Fruit fly (Drosophila melanogaster): ENCODE measurements around the gene CG5676.

CG5676 gene

dm6 chr2L:10299077-10299809, 43.6 kb upstream of the CG5676 start (continued):
- TF ChIP-seq ash1 (GFP tag; optimal IDR thresholded peaks at IDR 0.05) (no peak), CG12942 (GFP tag; optimal IDR thresholded peaks at IDR 0.05) (no peak), Jarid2 (GFP tag; optimal IDR thresholded peaks at IDR 0.05) (no peak), Med (GFP tag) (peak; percentile 39), CG9876 (GFP tag; optimal IDR thresholded peaks at IDR 0.05) (no peak), hth (optimal IDR thresholded peaks at IDR 0.05) (no peak), sob (GFP tag; IDR thresholded peaks at IDR 0.05) (0 out of 2 replicates have a peak, but pooled peaks have one; percentile 32), CG15011 (GFP tag; optimal IDR thresholded peaks at IDR 0.05) (no peak), knrl (GFP tag; IDR thresholded peaks at IDR 0.05; ENCODE audit: partially characterized antibody) (no peak), row (GFP tag; IDR thresholded peaks at IDR 0.05) (peak; percentile 47; the same call in 2 of the 3 replicates), vfl (GFP tag; optimal IDR thresholded peaks at IDR 0.05) (no peak), HLH4C (GFP tag; IDR thresholded peaks at IDR 0.05; ENCODE audit: partially characterized antibody) (0 out of 3 replicates have a peak, but pooled peaks have one; percentile 47), CTCF (GFP tag; optimal IDR thresholded peaks at IDR 0.05) (no peak), Sry-β (GFP tag; optimal IDR thresholded peaks at IDR 0.05) (no peak), insv (GFP tag; optimal IDR thresholded peaks at IDR 0.05) (no peak), CG3281 (GFP tag; optimal IDR thresholded peaks at IDR 0.05) (no peak), CG12769 (tag; optimal IDR thresholded peaks at IDR 0.05) (no peak), CG17385 (GFP tag; optimal IDR thresholded peaks at IDR 0.05) (no peak), Hmr (GFP tag; optimal IDR thresholded peaks at IDR 0.05) (no peak), CG2889 (GFP tag; IDR thresholded peaks at IDR 0.05) (no peak), CG5180 (GFP tag; optimal IDR thresholded peaks at IDR 0.05) (no peak), kay (GFP tag; optimal IDR thresholded peaks at IDR 0.05) (no peak), TFAM (GFP tag; optimal IDR thresholded peaks at IDR 0.05) (no peak), Deaf1 (tag; optimal IDR thresholded peaks at IDR 0.05) (no peak), pan (optimal IDR thresholded peaks at IDR 0.05) (no peak), pan (GFP tag; optimal IDR thresholded peaks at IDR 0.05 in 1 of 2, IDR thresholded peaks at IDR 0.05 in 1 of 2) (no peak), CG17328 (GFP tag; IDR thresholded peaks at IDR 0.05) (no peak), CG8359 (GFP tag; optimal IDR thresholded peaks at IDR 0.05; ENCODE audit: borderline replicate concordance) (no peak), ttk (GFP tag; IDR thresholded peaks at IDR 0.05) (no peak), E2f1 (GFP tag; IDR thresholded peaks at IDR 0.05) (no peak), dysf (GFP tag; IDR thresholded peaks at IDR 0.05) (peak; percentile 49; the same call in 1 of the 3 replicates), az2 (GFP tag; optimal IDR thresholded peaks at IDR 0.05) (no peak), CG18764 (GFP tag; optimal IDR thresholded peaks at IDR 0.05) (no peak), en (GFP tag; optimal IDR thresholded peaks at IDR 0.05) (no peak), Sox102F (GFP tag; optimal IDR thresholded peaks at IDR 0.05) (no peak), usp (GFP tag; optimal IDR thresholded peaks at IDR 0.05) (no peak), CG10462 (GFP tag; optimal IDR thresholded peaks at IDR 0.05) (no peak), scrt (GFP tag; optimal IDR thresholded peaks at IDR 0.05) (no peak), CG17612 (GFP tag; IDR thresholded peaks at IDR 0.05) (no peak), dmrt99B (tag; optimal IDR thresholded peaks at IDR 0.05) (peak; percentile 34), CG7372 (GFP tag; IDR thresholded peaks at IDR 0.05) (no peak), CG13123 (GFP tag; optimal IDR thresholded peaks at IDR 0.05) (no peak), Hr51 (GFP tag; optimal IDR thresholded peaks at IDR 0.05) (peak in 1 of 2 experiments; percentile 42), YL-1 (GFP tag; optimal IDR thresholded peaks at IDR 0.05) (no peak), corto (GFP tag; optimal IDR thresholded peaks at IDR 0.05) (no peak), CG10959 (GFP tag; IDR thresholded peaks at IDR 0.05) (no peak), CG4707 (GFP tag; optimal IDR thresholded peaks at IDR 0.05) (no peak), CG8924 (tag; optimal IDR thresholded peaks at IDR 0.05) (no peak), CG6765 (GFP tag; optimal IDR thresholded peaks at IDR 0.05) (no peak), da (GFP tag; optimal IDR thresholded peaks at IDR 0.05) (no peak), CG4424 (GFP tag; optimal IDR thresholded peaks at IDR 0.05) (no peak)

Data from whole organism, embryonic.